Fruit fly (Drosophila melanogaster): ENCODE data around the gene CG33912.

dm6 chr3L:20785742-20786427 is 30.4 kb upstream of the CG33912 start, which contains the start of gene Pcif1:
- TF ChIP-seq Dll (optimal IDR thresholded peaks at IDR 0.05) (no peak), usp (GFP tag; optimal IDR thresholded peaks at IDR 0.05) (no peak), psq (optimal IDR thresholded peaks at IDR 0.05) (no peak), pan (optimal IDR thresholded peaks at IDR 0.05) (no peak), CG8478 (optimal IDR thresholded peaks at IDR 0.05) (no peak)

All from whole organism.